Fruit fly (Drosophila melanogaster) whole organism, larva: ENCODE measurements around the gene Ilk.

Source experiments
- noc ChIP-seq: fragments of 200-800 bp; sonication (Bioruptor generic); optimal IDR thresholded peaks from 3 replicates; lab custom pipeline; 2019; ENCODE audit warnings: missing biosample characterization, mild to moderate bottlenecking, missing genetic modification characterization, moderate library complexity

Gene Ilk

dm6 chr3L:21259257-21259656 lies 42.6 kb downstream of the Ilk start:
- no peak for TF ChIP-seq noc (tag; lab: Kevin White, UChicago)

- TF ChIP-seq noc (tag; lab: Kevin White, UChicago), result no peak
These were observed 44.9 kb downstream of the Ilk start for dm6 chr3L:21261403-21262164.

dm6 chr3L:21262426-21262825 lies 45.7 kb downstream of the Ilk start:
- TF ChIP-seq noc (tag; lab: Kevin White, UChicago), result no peak

dm6 chr3L:21266101-21266656 lies 49.5 kb downstream of the Ilk start:
- TF ChIP-seq noc (tag; lab: Kevin White, UChicago), result no peak

DNA sequence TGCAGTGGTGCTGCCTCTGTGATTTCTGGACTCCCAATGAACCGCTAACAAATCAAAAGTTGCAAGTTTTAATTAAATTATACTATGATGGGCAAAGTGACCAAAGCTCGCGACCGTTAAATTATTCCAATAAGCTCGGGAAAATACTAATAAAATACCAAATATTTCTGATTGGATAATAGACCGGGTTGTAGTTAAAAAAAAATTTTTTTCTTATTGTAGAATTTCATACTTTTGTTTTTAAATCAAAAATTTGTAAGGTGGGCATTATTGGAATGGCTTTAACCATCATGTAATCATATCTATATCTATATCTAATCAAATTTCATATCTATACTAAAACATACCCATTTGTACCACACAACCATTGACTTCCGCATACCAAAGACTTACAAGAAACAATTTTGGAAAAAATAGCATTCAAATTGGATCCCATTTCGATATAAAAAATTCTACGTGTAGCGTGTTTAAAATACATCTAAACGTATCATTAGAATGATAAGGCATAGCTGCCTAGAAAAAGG lies 51.2 kb downstream of the Ilk start, which contains the start of gene CG9391:
Gene CG9391 (minus strand): TSS at position 474 of the 524 bp plus-strand sequence.
- no peak for TF ChIP-seq noc (tag; lab: Kevin White, UChicago)
